Worm (Caenorhabditis elegans): ENCODE results near the gene klp-11.

- TF ChIP-seq sea-1 (GFP tag; conservative IDR thresholded peaks at IDR 0.05): no peak
- no peak for TF ChIP-seq tbx-11 (GFP tag; IDR thresholded peaks at IDR 0.05)
Observed at ce11 chrIV:8730469-8730868, 31.4 kb downstream of the klp-11 start, which contains the start of gene F21D5.3.
